Fruit fly (Drosophila melanogaster) whole organism, embryonic: ENCODE results near the gene CG31050.

ENCODE experiments used
- Bdp1 ChIP-seq: fragments of 200-800 bp; sonication (Bioruptor generic); optimal IDR thresholded peaks from 3 replicates; lab custom pipeline; 2016; ENCODE audit warnings: missing biosample characterization, missing genetic modification characterization
- Bteb2 ChIP-seq: fragments of 200-800 bp; sonication (Bioruptor generic); optimal IDR thresholded peaks from 2 replicates; lab custom pipeline; 2016; ENCODE audit warnings: missing biosample characterization, missing genetic modification characterization
- CG12071 ChIP-seq: fragments of 200-800 bp; sonication (Bioruptor generic); optimal IDR thresholded peaks from 3 replicates; lab custom pipeline; 2018; ENCODE audit warnings: missing biosample characterization, mild to moderate bottlenecking, missing genetic modification characterization
- CG12104 ChIP-seq: fragments of 200-800 bp; sonication (Bioruptor generic); optimal IDR thresholded peaks from 3 replicates; lab custom pipeline; 2016; ENCODE audit warnings: missing biosample characterization, missing genetic modification characterization
- CG12942 ChIP-seq: fragments of 200-800 bp; sonication (Bioruptor generic); optimal IDR thresholded peaks from 3 replicates; lab custom pipeline; 2016; ENCODE audit warnings: missing biosample characterization, missing genetic modification characterization
- CG13296 ChIP-seq: fragments of 200-800 bp; sonication (Bioruptor generic); optimal IDR thresholded peaks from 3 replicates; lab custom pipeline; 2018; ENCODE audit warnings: missing biosample characterization, mild to moderate bottlenecking, missing genetic modification characterization
- CG13424 ChIP-seq: fragments of 200-800 bp; sonication (Bioruptor generic); optimal IDR thresholded peaks from 2 replicates; lab custom pipeline; 2019; ENCODE audit warnings: missing biosample characterization, mild to moderate bottlenecking, missing genetic modification characterization, moderate library complexity
- CG13624 ChIP-seq: fragments of 200-800 bp; sonication (Bioruptor generic); optimal IDR thresholded peaks from 2 replicates; lab custom pipeline; 2016; ENCODE audit warnings: missing biosample characterization, missing genetic modification characterization
- CG13894 ChIP-seq: fragments of 200-800 bp; sonication (Bioruptor generic); optimal IDR thresholded peaks from 3 replicates; lab custom pipeline; 2018; ENCODE audit warnings: missing biosample characterization, mild to moderate bottlenecking, missing genetic modification characterization, moderate library complexity
- CG1529 ChIP-seq: fragments of 200-800 bp; sonication (Bioruptor generic); optimal IDR thresholded peaks from 3 replicates; lab custom pipeline; 2018; ENCODE audit warnings: missing biosample characterization, missing genetic modification characterization
- CG18011 ChIP-seq: fragments of 200-800 bp; sonication (Bioruptor generic); optimal IDR thresholded peaks from 2 replicates; lab custom pipeline; 2017; ENCODE audit warnings: missing biosample characterization, missing genetic modification characterization, mild to moderate bottlenecking, moderate library complexity, missing genotype
- CG2202 ChIP-seq: fragments of 200-800 bp; sonication (Bioruptor generic); optimal IDR thresholded peaks from 2 replicates; lab custom pipeline; 2018; ENCODE audit warnings: missing biosample characterization, mild to moderate bottlenecking, missing genetic modification characterization
- CG2712 ChIP-seq: fragments of 200-800 bp; optimal IDR thresholded peaks from 3 replicates; lab custom pipeline; 2019; ENCODE audit warnings: missing biosample characterization, mild to moderate bottlenecking, missing genetic modification characterization, moderate library complexity
- CG31224 ChIP-seq: fragments of 200-800 bp; sonication (Bioruptor generic); IDR thresholded peaks from 2 replicates; pipeline ENCODE4 v1.3.6; 2022; ENCODE audit warnings: missing biosample characterization, missing genetic modification characterization
- CG3281 ChIP-seq: fragments of 200-800 bp; sonication (Bioruptor generic); optimal IDR thresholded peaks from 3 replicates; lab custom pipeline; 2017; ENCODE audit warnings: missing biosample characterization, mild to moderate bottlenecking, missing genetic modification characterization
- CG3726 ChIP-seq: fragments of 200-800 bp; sonication (Bioruptor generic); IDR thresholded peaks from 3 replicates; pipeline ENCODE4, ENCODE4 v1.3.6; 2022; ENCODE audit warnings: missing biosample characterization, missing genetic modification characterization
- CG7928 ChIP-seq: fragments of 200-800 bp; sonication (Bioruptor generic); optimal IDR thresholded peaks from 2 replicates; lab custom pipeline; 2017; ENCODE audit warnings: missing biosample characterization, mild to moderate bottlenecking, missing genetic modification characterization
- CG8924 ChIP-seq: fragments of 200-800 bp; optimal IDR thresholded peaks from 3 replicates; lab custom pipeline; 2019; ENCODE audit warnings: missing biosample characterization, mild to moderate bottlenecking, missing genetic modification characterization, moderate library complexity
- CG9797 ChIP-seq: fragments of 200-800 bp; sonication (Bioruptor generic); optimal IDR thresholded peaks from 3 replicates; lab custom pipeline; 2018; ENCODE audit warnings: missing biosample characterization, mild to moderate bottlenecking, missing genetic modification characterization
- CG9932 ChIP-seq: fragments of 200-800 bp; sonication (Bioruptor generic); IDR thresholded peaks from 2 replicates; pipeline ENCODE4 v1.3.6; 2022; ENCODE audit warnings: missing biosample characterization, missing genetic modification characterization
- D19A ChIP-seq: fragments of 200-800 bp; optimal IDR thresholded peaks from 3 replicates; lab custom pipeline; 2019; ENCODE audit warnings: missing biosample characterization, mild to moderate bottlenecking, missing genetic modification characterization, moderate library complexity
- Dip2 ChIP-seq: fragments of 200-800 bp; sonication (Bioruptor generic); IDR thresholded peaks from 2 replicates; pipeline ENCODE4 v1.3.6; 2022; ENCODE audit warnings: missing biosample characterization, missing genetic modification characterization
- GATAe ChIP-seq: fragments of 200-800 bp; sonication (Bioruptor generic); conservative IDR thresholded peaks from 2 replicates; pipeline ENCODE4 v1.3.6; 2022; ENCODE audit warnings: missing biosample characterization, missing genetic modification characterization
- HLH3B ChIP-seq: fragments of 200-800 bp; sonication (Bioruptor generic); IDR thresholded peaks from 2 replicates; pipeline ENCODE4 v1.3.6; 2022; ENCODE audit warnings: missing biosample characterization, missing genetic modification characterization
- Hey ChIP-seq: fragments of 200-800 bp; sonication (Bioruptor generic); optimal IDR thresholded peaks from 3 replicates; lab custom pipeline; 2018; ENCODE audit warnings: missing biosample characterization, mild to moderate bottlenecking, missing genetic modification characterization
- Lim3 ChIP-seq: fragments of 200-800 bp; sonication (Bioruptor generic); IDR thresholded peaks from 2 replicates; pipeline ENCODE4 v1.3.6; 2022; ENCODE audit warnings: missing biosample characterization, missing genetic modification characterization
- Myb ChIP-seq: fragments of 200-800 bp; sonication (Bioruptor generic); optimal IDR thresholded peaks from 2 replicates; lab custom pipeline; 2016; ENCODE audit warnings: missing biosample characterization, missing genetic modification characterization
- Neu2 ChIP-seq: fragments of 200-800 bp; sonication (Bioruptor generic); optimal IDR thresholded peaks from 3 replicates; lab custom pipeline; 2016; ENCODE audit warnings: missing biosample characterization, missing genetic modification characterization, borderline replicate concordance
- Oaz ChIP-seq: fragments of 200-800 bp; sonication (Bioruptor generic); IDR thresholded peaks from 2 replicates; pipeline ENCODE4 v1.3.6; 2022; ENCODE audit warnings: missing biosample characterization, missing genetic modification characterization
- PHDP ChIP-seq: fragments of 200-800 bp; sonication (Bioruptor generic); optimal IDR thresholded peaks from 3 replicates; lab custom pipeline; 2018; ENCODE audit warnings: missing biosample characterization, mild to moderate bottlenecking, missing genetic modification characterization, moderate library complexity
- Ptx1 ChIP-seq: fragments of 200-800 bp; sonication (Bioruptor generic); IDR thresholded peaks from 2 replicates; pipeline ENCODE4 v1.3.6; 2022; ENCODE audit warnings: missing biosample characterization, missing genetic modification characterization
- Ravus ChIP-seq: fragments of 200-800 bp; sonication (Bioruptor generic); IDR thresholded peaks from 2 replicates; pipeline ENCODE4 v1.3.6; 2022; ENCODE audit warnings: missing biosample characterization, missing genetic modification characterization
- Rfx ChIP-seq: fragments of 200-800 bp; sonication (Bioruptor generic); IDR thresholded peaks from 2 replicates; pipeline ENCODE4 v1.3.6; 2022; ENCODE audit warnings: missing biosample characterization, missing genetic modification characterization
- YL-1 ChIP-seq: fragments of 200-800 bp; sonication (Bioruptor generic); optimal IDR thresholded peaks from 3 replicates; lab custom pipeline; 2017; ENCODE audit warnings: missing biosample characterization, mild to moderate bottlenecking, missing genetic modification characterization
- ash1 ChIP-seq: fragments of 200-800 bp; sonication (Bioruptor generic); optimal IDR thresholded peaks from 2 replicates; lab custom pipeline; 2018; ENCODE audit warnings: missing biosample characterization, mild to moderate bottlenecking, missing genetic modification characterization
- bbx ChIP-seq: fragments of 200-800 bp; sonication (Bioruptor generic); IDR thresholded peaks from 2 replicates; pipeline ENCODE4 v1.3.6; 2022; ENCODE audit warnings: missing biosample characterization, missing genetic modification characterization; ENCODE audit not compliant: partially characterized antibody
- bigmax ChIP-seq: fragments of 200-800 bp; sonication (Bioruptor generic); optimal IDR thresholded peaks from 2 replicates; lab custom pipeline; 2018; ENCODE audit warnings: missing biosample characterization, mild to moderate bottlenecking, missing genetic modification characterization
- btn ChIP-seq: fragments of 200-800 bp; sonication (Bioruptor generic); optimal IDR thresholded peaks from 2 replicates; lab custom pipeline; 2016; ENCODE audit warnings: missing biosample characterization, missing genetic modification characterization
- chif ChIP-seq, 2 experiments: fragments of 200-800 bp; sonication (Bioruptor generic); optimal IDR thresholded peaks; 3 replicates each; lab custom pipeline; 2016; ENCODE audit warnings: missing biosample characterization in 2 of 2, missing genetic modification characterization in 2 of 2
- ci ChIP-seq: fragments of 200-800 bp; sonication (Bioruptor generic); IDR thresholded peaks from 3 replicates; pipeline ENCODE4 v1.3.6; 2022; ENCODE audit warnings: missing biosample characterization, missing genetic modification characterization
- cwo ChIP-seq: fragments of 200-800 bp; sonication (Bioruptor generic); optimal IDR thresholded peaks from 3 replicates; lab custom pipeline; 2017; ENCODE audit warnings: missing biosample characterization, missing genetic modification characterization, mild to moderate bottlenecking, moderate library complexity, missing genetic modification reagents
- fd3F ChIP-seq: fragments of 200-800 bp; sonication (Bioruptor generic); optimal IDR thresholded peaks from 2 replicates; lab custom pipeline; 2018; ENCODE audit warnings: missing biosample characterization, mild to moderate bottlenecking, missing genetic modification characterization, moderate library complexity
- fd96Cb ChIP-seq: fragments of 200-800 bp; sonication (Bioruptor generic); optimal IDR thresholded peaks from 2 replicates; lab custom pipeline; 2018; ENCODE audit warnings: missing biosample characterization, mild to moderate bottlenecking, missing genetic modification characterization, moderate library complexity
- ham ChIP-seq: fragments of 200-800 bp; sonication (Bioruptor generic); IDR thresholded peaks from 2 replicates; pipeline ENCODE4 v1.3.6; 2022; ENCODE audit warnings: missing biosample characterization, missing genetic modification characterization
- knrl ChIP-seq: fragments of 200-800 bp; sonication (Bioruptor generic); IDR thresholded peaks from 3 replicates; pipeline ENCODE4 v1.3.6; 2022; ENCODE audit warnings: missing biosample characterization, missing genetic modification characterization; ENCODE audit not compliant: partially characterized antibody
- nerfin-1 ChIP-seq: fragments of 200-800 bp; sonication (Bioruptor generic); optimal IDR thresholded peaks from 3 replicates; lab custom pipeline; 2019; ENCODE audit warnings: missing biosample characterization, mild to moderate bottlenecking, missing genetic modification characterization, moderate library complexity
- shn ChIP-seq: fragments of 200-800 bp; sonication (Bioruptor generic); optimal IDR thresholded peaks from 3 replicates; lab custom pipeline; 2016; ENCODE audit warnings: missing biosample characterization, missing genetic modification characterization
- sna ChIP-seq: fragments of 200-800 bp; sonication (Bioruptor generic); IDR thresholded peaks from 2 replicates; pipeline ENCODE4 v1.3.6; 2022; ENCODE audit warnings: missing biosample characterization, missing genetic modification characterization; ENCODE audit not compliant: partially characterized antibody
- tna ChIP-seq: fragments of 200-800 bp; sonication (Bioruptor generic); IDR thresholded peaks from 2 replicates; pipeline ENCODE4 v1.3.6; 2022; ENCODE audit warnings: missing biosample characterization, missing genetic modification characterization; ENCODE audit not compliant: partially characterized antibody
- ttk ChIP-seq: fragments of 200-800 bp; sonication (Bioruptor generic); IDR thresholded peaks from 2 replicates; pipeline ENCODE4 v2.1.2; 2022; ENCODE audit warnings: missing biosample characterization, missing genetic modification characterization

Gene CG31050

DNA sequence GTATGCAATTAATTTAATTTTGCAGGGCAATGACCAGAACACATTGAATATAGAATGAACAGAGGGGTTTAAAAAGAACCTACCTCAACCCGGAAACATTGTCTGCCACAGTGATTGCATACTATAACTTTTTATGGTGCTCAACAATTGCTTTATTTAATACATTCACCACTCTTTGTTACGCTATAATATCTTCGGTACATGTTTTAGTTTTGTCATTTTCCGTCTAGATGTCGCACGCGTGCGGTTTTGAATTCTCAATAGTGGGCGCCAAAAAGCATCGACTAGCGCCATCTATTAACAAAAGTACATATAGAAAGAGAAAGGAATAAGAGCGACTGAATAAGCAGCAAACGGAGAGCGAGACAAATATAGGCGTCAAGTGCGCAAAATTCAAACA is 21.9 kb upstream of the CG31050 start (continued):
- TF ChIP-seq CG13624 (GFP tag; lab: Kevin White, UChicago) (peak; percentile 87), Rfx (GFP tag; lab: Robert Waterston, UW) (peak; percentile 95), CG12942 (GFP tag; lab: Kevin White, UChicago) (peak; percentile 74), Ptx1 (GFP tag; lab: Robert Waterston, UW) (peak; percentile 91), ttk (peak; percentile 83), bigmax (GFP tag; lab: Kevin White, UChicago) (peak; percentile 44), CG2712 (tag; lab: Kevin White, UChicago) (peak; percentile 80), sna (GFP tag; lab: Robert Waterston, UW) (no peak), CG2202 (tag; lab: Kevin White, UChicago) (peak; percentile 74), HLH3B (peak; percentile 84), Bteb2 (peak; percentile 65), CG9932 (peak; percentile 87), fd96Cb (tag; lab: Kevin White, UChicago) (peak; percentile 78), CG12104 (GFP tag; lab: Kevin White, UChicago) (peak; percentile 66), Neu2 (GFP tag; lab: Kevin White, UChicago) (peak; percentile 24), Ravus (GFP tag; lab: Robert Waterston, UW) (no peak), ham (GFP tag; lab: Robert Waterston, UW) (no peak), Dip2 (GFP tag; lab: Robert Waterston, UW) (0 out of 2 replicates have a peak, but pooled peaks have one; percentile 30), CG7928 (GFP tag; lab: Kevin White, UChicago) (peak; percentile 33), bbx (peak; percentile 43; the same call in 1 of the 2 replicates), CG18011 (GFP tag; lab: Kevin White, UChicago) (peak; percentile 21), knrl (peak; percentile 46; the same call in 1 of the 3 replicates), Oaz (GFP tag; lab: Robert Waterston, UW) (peak; percentile 65), chif (GFP tag; optimal IDR thresholded peaks at IDR 0.05; lab: Kevin White, UChicago) (peak; percentile 87 to 94), CG3281 (GFP tag; lab: Kevin White, UChicago) (peak; percentile 49), CG1529 (GFP tag; lab: Kevin White, UChicago) (no peak), YL-1 (GFP tag; lab: Kevin White, UChicago) (peak; percentile 28), tna (GFP tag; lab: Robert Waterston, UW) (no peak; the same call in 1 of the 2 replicates), Myb (GFP tag; lab: Kevin White, UChicago) (peak; percentile 54), CG9797 (GFP tag; lab: Kevin White, UChicago) (peak; percentile 1), CG3726 (peak; percentile 83; the same call in 2 of the 3 replicates), PHDP (no peak), CG13296 (GFP tag; lab: Kevin White, UChicago) (peak; percentile 23), CG12071 (peak; percentile 78), D19A (tag; lab: Kevin White, UChicago) (no peak), cwo (no peak), btn (GFP tag; lab: Kevin White, UChicago) (peak; percentile 81), Bdp1 (GFP tag; lab: Kevin White, UChicago) (peak; percentile 32), CG8924 (tag; lab: Kevin White, UChicago) (no peak), Lim3 (GFP tag; lab: Robert Waterston, UW) (no peak), fd3F (GFP tag; lab: Kevin White, UChicago) (peak; percentile 68), GATAe (GFP tag; lab: Robert Waterston, UW) (no peak), ash1 (peak; percentile 63), CG13424 (tag; lab: Kevin White, UChicago) (peak; percentile 75), Hey (tag; lab: Kevin White, UChicago) (peak; percentile 26), shn (GFP tag; lab: Kevin White, UChicago) (peak; percentile 84), CG31224 (GFP tag; lab: Robert Waterston, UW) (peak; percentile 60), nerfin-1 (tag; lab: Kevin White, UChicago) (peak; percentile 59), CG13894 (tag; lab: Kevin White, UChicago) (no peak), ci (peak; percentile 94)
